Worm (Caenorhabditis elegans): Measurements from ENCODE around the gene H02F09.3.

DNA sequence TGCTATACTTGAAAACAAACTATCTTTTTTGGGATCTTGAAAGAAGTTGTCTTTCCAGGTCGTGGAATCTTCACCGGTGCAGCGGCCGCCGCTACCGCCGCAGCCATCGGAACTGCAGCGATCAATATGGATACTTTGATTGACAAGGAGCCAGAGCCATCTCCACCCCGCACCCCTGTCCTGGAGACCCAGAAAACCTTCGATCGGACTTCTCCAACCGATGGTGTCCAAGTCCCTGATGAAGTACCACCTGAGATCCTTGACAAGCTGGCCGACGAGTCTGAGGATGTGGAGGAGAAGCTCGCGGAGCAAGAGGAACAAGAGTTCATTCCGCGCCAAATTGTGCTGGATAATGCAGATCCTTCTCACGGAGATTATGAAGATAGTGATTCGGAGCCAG is 45.4 kb downstream of the H02F09.3 start:
- TF ChIP-seq nhr-23 (tag; optimal IDR thresholded peaks at IDR 0.05), result no peak
- no peak for TF ChIP-seq skn-1 (tag; optimal IDR thresholded peaks at IDR 0.05)
- no peak for TF ChIP-seq pqm-1 (tag; optimal IDR thresholded peaks at IDR 0.05)
- no peak for TF ChIP-seq ama-1 (optimal IDR thresholded peaks at IDR 0.05)
- TF ChIP-seq hmg-11 (tag; optimal IDR thresholded peaks at IDR 0.05), result no peak

Measured in whole organism, L3 larva.